Worm (Caenorhabditis elegans) whole organism, L2 larva: Measurements from ENCODE around the gene lev-9.

Experiments
- R02D3.7 ChIP-seq: fragments of 150-350 bp; optimal IDR thresholded peaks from 2 replicates; lab custom pipeline; 2014; ENCODE audit warnings: missing biosample characterization, missing genetic modification characterization
- elt-3 ChIP-seq: sonication (generic microtip); optimal IDR thresholded peaks from 2 replicates; lab custom pipeline; 2017; ENCODE audit warnings: missing biosample characterization, missing genetic modification characterization
- lin-13 ChIP-seq: fragments of 150-350 bp; optimal IDR thresholded peaks from 2 replicates; lab custom pipeline; 2014; ENCODE audit warnings: missing biosample characterization, missing genetic modification reagents, missing genetic modification characterization
- lsy-2 ChIP-seq, 2 experiments: fragments of 150-350 bp in 1 of 2; sonication (generic microtip) in 1 of 2; optimal IDR thresholded peaks; 2 replicates each; lab custom pipeline; 2014 to 2017; ENCODE audit warnings: missing biosample characterization in 2 of 2, missing genetic modification characterization in 2 of 2
- nhr-129 ChIP-seq: fragments of 150-350 bp; optimal IDR thresholded peaks from 2 replicates; lab custom pipeline; 2014; ENCODE audit warnings: missing biosample characterization, missing genetic modification characterization
- nhr-25 ChIP-seq: fragments of 150-350 bp; sonication (generic microtip); optimal IDR thresholded peaks from 3 replicates; lab custom pipeline; 2014; ENCODE audit warnings: missing biosample characterization, missing genetic modification characterization
- unc-39 ChIP-seq: fragments of 150-350 bp; optimal IDR thresholded peaks from 2 replicates; lab custom pipeline; 2014; ENCODE audit warnings: missing biosample characterization, missing genetic modification characterization
- ztf-4 ChIP-seq: fragments of 150-350 bp; optimal IDR thresholded peaks from 2 replicates; lab custom pipeline; 2014; ENCODE audit warnings: missing biosample characterization, missing genetic modification characterization

DNA sequence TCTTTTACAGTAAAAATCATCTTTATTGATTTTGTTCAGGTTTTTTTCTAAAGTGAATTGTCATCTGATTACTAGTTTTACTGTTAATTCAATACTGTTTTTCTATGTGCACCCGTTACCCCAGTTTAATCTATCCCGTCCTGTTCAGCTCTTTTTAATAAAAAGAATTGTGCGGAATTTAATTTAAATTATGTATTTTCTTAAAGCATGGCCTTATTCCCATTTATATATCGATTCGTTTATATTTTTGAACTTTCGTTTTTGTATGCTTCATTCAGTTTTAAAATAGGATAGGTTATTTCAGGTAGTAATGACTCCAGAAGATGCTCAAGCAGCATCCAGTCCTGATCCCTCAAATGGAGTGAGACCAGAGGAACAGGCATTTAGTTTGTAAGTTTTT, 24.8 kb downstream of the lev-9 start, which contains the start of gene W05H9.2:
- no peak for TF ChIP-seq nhr-129 (tag; lab: Kevin White, UChicago)
- TF ChIP-seq nhr-25 (tag; lab: Kevin White, UChicago) = no peak
- TF ChIP-seq unc-39 (tag; lab: Kevin White, UChicago) = no peak
- no peak for TF ChIP-seq ztf-4 (tag; lab: Kevin White, UChicago)
- TF ChIP-seq lsy-2 (tag; optimal IDR thresholded peaks at IDR 0.05; lab: Kevin White, UChicago) = no peak
- no peak for TF ChIP-seq lin-13 (GFP tag; lab: Kevin White, UChicago)
- no peak for TF ChIP-seq R02D3.7
- no peak for TF ChIP-seq elt-3
